Worm (Caenorhabditis elegans) whole organism, young adult: Measurements from ENCODE around the gene ugt-63.

ENCODE experiments used
- B0019.2 ChIP-seq: fragments of 200-800 bp; sonication (Bioruptor generic); conservative IDR thresholded peaks from 2 replicates; pipeline ENCODE4 v1.3.6; 2022; ENCODE audit warnings: missing genetic modification reagents, missing genetic modification characterization, missing compliant biosample characterization
- F22D6.2 ChIP-seq: sonication (generic microtip); optimal IDR thresholded peaks from 2 replicates; lab custom pipeline; 2016; ENCODE audit warnings: mild to moderate bottlenecking, missing genetic modification characterization, missing compliant biosample characterization
- F23B12.7 ChIP-seq: sonication (generic microtip); optimal IDR thresholded peaks from 2 replicates; lab custom pipeline; 2017; ENCODE audit warnings: missing genetic modification characterization, mild to moderate bottlenecking, missing compliant biosample characterization, antibody characterized with exemption, moderate library complexity; ENCODE audit not compliant: insufficient read depth
- F37B4.10 ChIP-seq: fragments of 200-800 bp; sonication (Bioruptor generic); IDR thresholded peaks from 2 replicates; pipeline ENCODE4 v1.3.6; 2022; ENCODE audit warnings: missing genetic modification characterization, missing compliant biosample characterization
- K11D2.4 ChIP-seq: fragments of 200-800 bp; sonication (Bioruptor generic); IDR thresholded peaks from 2 replicates; pipeline ENCODE4 v1.3.6; 2022; ENCODE audit warnings: missing genetic modification reagents, missing genetic modification characterization, missing compliant biosample characterization
- T07F8.4 ChIP-seq: sonication (generic microtip); optimal IDR thresholded peaks from 2 replicates; lab custom pipeline; 2016; ENCODE audit warnings: mild to moderate bottlenecking, missing genetic modification characterization, moderate library complexity, missing compliant biosample characterization
- Y67H2A.10 ChIP-seq: fragments of 200-800 bp; sonication (Bioruptor generic); conservative IDR thresholded peaks from 2 replicates; pipeline ENCODE4 v1.3.6; 2022; ENCODE audit warnings: missing genetic modification reagents, missing genetic modification characterization, missing compliant biosample characterization
- ZK185.1 ChIP-seq: sonication (generic microtip); optimal IDR thresholded peaks from 2 replicates; lab custom pipeline; 2016; ENCODE audit warnings: mild to moderate bottlenecking, missing genetic modification characterization, missing compliant biosample characterization; ENCODE audit not compliant: poor library complexity, severe bottlenecking
- aptf-2 ChIP-seq: fragments of 200-800 bp; sonication (Bioruptor generic); conservative IDR thresholded peaks from 2 replicates; pipeline ENCODE4 v1.3.6; 2022; ENCODE audit warnings: missing genetic modification reagents, missing genetic modification characterization, missing compliant biosample characterization
- attf-5 ChIP-seq: fragments of 200-800 bp; sonication (Bioruptor generic); optimal IDR thresholded peaks from 2 replicates; lab custom pipeline; 2018; ENCODE audit warnings: mild to moderate bottlenecking, missing genetic modification characterization, missing compliant biosample characterization
- attf-6 ChIP-seq: fragments of 200-800 bp; sonication (Bioruptor generic); IDR thresholded peaks from 2 replicates; pipeline ENCODE4 v1.3.6; 2022; ENCODE audit warnings: missing genetic modification reagents, missing genetic modification characterization, missing compliant biosample characterization
- bed-1 ChIP-seq: fragments of 200-800 bp; sonication (Bioruptor generic); IDR thresholded peaks from 2 replicates; pipeline ENCODE4 v1.3.6; 2022; ENCODE audit warnings: missing genetic modification reagents, missing genetic modification characterization, missing compliant biosample characterization
- ccch-3 ChIP-seq: fragments of 200-800 bp; sonication (Bioruptor generic); optimal IDR thresholded peaks from 2 replicates; lab custom pipeline; 2018; ENCODE audit warnings: mild to moderate bottlenecking, missing genetic modification characterization, missing compliant biosample characterization
- cebp-1 ChIP-seq, 2 experiments: fragments of 200-800 bp in 1 of 2; sonication (Bioruptor generic) in 1 of 2; sonication (generic microtip) in 1 of 2; IDR thresholded peaks in 1 of 2; optimal IDR thresholded peaks in 1 of 2; 2 replicates each; pipeline versions ENCODE4 v1.3.6 to Lab custom; 2017 to 2022; ENCODE audit warnings: missing compliant biosample characterization in 2 of 2, missing genetic modification characterization in 2 of 2, mild to moderate bottlenecking in 1 of 2, missing genetic modification reagents in 1 of 2, moderate library complexity in 1 of 2
- cebp-2 ChIP-seq: fragments of 200-800 bp; sonication (Bioruptor generic); IDR thresholded peaks from 2 replicates; pipeline ENCODE4 v1.3.6; 2022; ENCODE audit warnings: missing genetic modification characterization, missing compliant biosample characterization
- lin-26 ChIP-seq: fragments of 200-800 bp; sonication (Bioruptor generic); IDR thresholded peaks from 2 replicates; pipeline ENCODE4 v1.3.6; 2022; ENCODE audit warnings: missing genetic modification reagents, missing genetic modification characterization, missing compliant biosample characterization
- lir-1 ChIP-seq: fragments of 200-800 bp; sonication (Bioruptor generic); conservative IDR thresholded peaks from 2 replicates; pipeline ENCODE4 v1.3.6; 2022; ENCODE audit warnings: missing genetic modification reagents, missing genetic modification characterization, missing compliant biosample characterization
- lsy-27 ChIP-seq: sonication (generic microtip); optimal IDR thresholded peaks from 2 replicates; lab custom pipeline; 2017; ENCODE audit warnings: missing genetic modification characterization, mild to moderate bottlenecking, missing compliant biosample characterization, antibody characterized with exemption, missing genotype, borderline replicate concordance; ENCODE audit not compliant: insufficient read depth
- madf-6 ChIP-seq: fragments of 200-800 bp; sonication (Bioruptor generic); IDR thresholded peaks from 2 replicates; pipeline ENCODE4 v1.3.6; 2022; ENCODE audit warnings: missing genetic modification reagents, missing genetic modification characterization, missing compliant biosample characterization
- mcd-1 ChIP-seq: fragments of 200-800 bp; sonication (Bioruptor generic); IDR thresholded peaks from 2 replicates; pipeline ENCODE4 v1.3.6; 2022; ENCODE audit warnings: missing genetic modification reagents, missing genetic modification characterization, missing compliant biosample characterization
- mxl-1 ChIP-seq: sonication (generic microtip); optimal IDR thresholded peaks from 2 replicates; lab custom pipeline; 2016; ENCODE audit warnings: missing genetic modification characterization, missing compliant biosample characterization
- nhr-80 ChIP-seq: sonication (generic microtip); optimal IDR thresholded peaks from 2 replicates; lab custom pipeline; 2016; ENCODE audit warnings: missing genetic modification characterization, missing compliant biosample characterization
- rcor-1 ChIP-seq: fragments of 200-800 bp; sonication (Bioruptor generic); IDR thresholded peaks from 2 replicates; pipeline ENCODE4 v1.3.6; 2022; ENCODE audit warnings: missing genetic modification reagents, missing genetic modification characterization, missing compliant biosample characterization
- rec-8 ChIP-seq, 2 experiments: sonication (generic microtip); optimal IDR thresholded peaks; 2 replicates each; lab custom pipeline; 2016; ENCODE audit warnings: mild to moderate bottlenecking in 2 of 2, missing genetic modification characterization in 2 of 2, missing genetic modification reagents in 2 of 2, missing genotype in 2 of 2, missing biosample characterization in 1 of 2, missing compliant biosample characterization in 1 of 2, moderate library complexity in 1 of 2
- repo-1 ChIP-seq: sonication (generic microtip); optimal IDR thresholded peaks from 2 replicates; lab custom pipeline; 2017; ENCODE audit warnings: mild to moderate bottlenecking, missing genetic modification characterization, missing compliant biosample characterization
- snpc-4 ChIP-seq, 5 experiments: fragments of 150-350 bp in 1 of 5; sonication (generic microtip) in 4 of 5; optimal IDR thresholded peaks; 2 replicates each; lab custom pipeline; 2014 to 2018; ENCODE audit warnings: missing genetic modification characterization in 5 of 5, missing biosample characterization in 3 of 5, antibody characterized with exemption in 2 of 5, mild to moderate bottlenecking in 2 of 5, missing compliant biosample characterization in 2 of 5, missing genotype in 2 of 5, moderate library complexity in 2 of 5, missing genetic modification reagents in 1 of 5
- sptf-2 ChIP-seq: fragments of 200-800 bp; sonication (Bioruptor generic); optimal IDR thresholded peaks from 2 replicates; lab custom pipeline; 2018; ENCODE audit warnings: mild to moderate bottlenecking, missing genetic modification characterization, missing compliant biosample characterization
- tbp1 ChIP-seq: fragments of 200-800 bp; sonication (Bioruptor generic); optimal IDR thresholded peaks from 2 replicates; lab custom pipeline; 2018; ENCODE audit warnings: mild to moderate bottlenecking, missing genetic modification characterization, missing compliant biosample characterization
- tbx-9 ChIP-seq: sonication (generic microtip); optimal IDR thresholded peaks from 2 replicates; lab custom pipeline; 2016; ENCODE audit warnings: borderline replicate concordance, missing genetic modification characterization, inconsistent platforms, missing compliant biosample characterization
- zim-3 ChIP-seq: sonication (generic microtip); optimal IDR thresholded peaks from 2 replicates; lab custom pipeline; 2017; ENCODE audit warnings: mild to moderate bottlenecking, missing genetic modification characterization, moderate library complexity, missing compliant biosample characterization
- ztf-22 ChIP-seq: fragments of 200-800 bp; sonication (Bioruptor generic); optimal IDR thresholded peaks from 2 replicates; lab custom pipeline; 2018; ENCODE audit warnings: mild to moderate bottlenecking, missing genetic modification characterization, moderate library complexity, missing compliant biosample characterization
- ztf-26 ChIP-seq: sonication (generic microtip); optimal IDR thresholded peaks from 2 replicates; lab custom pipeline; 2017; ENCODE audit warnings: missing genetic modification characterization, missing compliant biosample characterization
- ztf-6 ChIP-seq: fragments of 200-800 bp; sonication (Bioruptor generic); IDR thresholded peaks from 2 replicates; pipeline ENCODE4 v1.3.6; 2022; ENCODE audit warnings: missing genetic modification reagents, missing genetic modification characterization, missing compliant biosample characterization

ugt-63 gene

DNA sequence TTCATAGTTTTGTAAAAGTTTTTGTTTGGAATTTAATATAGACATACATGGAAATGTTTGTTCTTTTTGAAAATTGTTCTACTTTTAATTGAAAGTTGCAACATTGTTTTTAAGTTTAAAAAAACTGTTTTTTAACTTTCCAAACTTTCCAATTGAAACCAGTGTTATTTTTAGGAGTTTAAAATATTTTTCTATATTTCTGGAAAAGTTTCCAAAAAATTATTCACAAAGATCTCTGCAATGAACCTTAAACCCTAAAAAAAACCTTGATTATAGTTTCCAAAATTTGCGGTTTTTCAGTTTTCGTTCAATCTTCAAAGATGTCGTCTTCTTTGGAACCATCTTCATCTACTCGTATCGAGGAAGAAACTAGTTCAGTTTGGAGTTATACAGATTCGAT lies 21.9 kb upstream of the ugt-63 start, which contains the start of gene F14F9.4:
Gene F14F9.4 (plus strand): TSS at position 301 of the 400 bp plus-strand sequence.
- TF ChIP-seq lin-26 (GFP tag; lab: Robert Waterston, UW), result no peak
- TF ChIP-seq ccch-3 (GFP tag; lab: Kevin White, UChicago), result no peak
- no peak for TF ChIP-seq zim-3 (tag; lab: Kevin White, UChicago)
- TF ChIP-seq bed-1 (GFP tag; lab: Robert Waterston, UW), result no peak
- TF ChIP-seq mcd-1 (GFP tag; lab: Robert Waterston, UW), result no peak
- TF ChIP-seq tbp1 (GFP tag; lab: Kevin White, UChicago), result no peak
- TF ChIP-seq ztf-26 (tag; lab: Kevin White, UChicago), result no peak
- TF ChIP-seq repo-1 (tag; lab: Kevin White, UChicago), result no peak
- no peak for TF ChIP-seq ztf-6 (GFP tag; lab: Robert Waterston, UW)

- TF ChIP-seq attf-6 (no peak), attf-5 (GFP tag; lab: Kevin White, UChicago) (peak; percentile 44), Y67H2A.10 (no peak), ztf-22 (no peak), mcd-1 (GFP tag; lab: Robert Waterston, UW) (no peak), T07F8.4 (tag; lab: Kevin White, UChicago) (no peak), tbx-9 (tag; lab: Kevin White, UChicago) (no peak), F22D6.2 (tag; lab: Kevin White, UChicago) (no peak), cebp-1 (GFP tag; IDR thresholded peaks at IDR 0.05; lab: Robert Waterston, UW) (peak; percentile 97), cebp-1 (tag; optimal IDR thresholded peaks at IDR 0.05; lab: Kevin White, UChicago) (peak; percentile 99), nhr-80 (tag; lab: Kevin White, UChicago) (no peak)
Observed at ce11 chrV:5131380-5131779, 20.8 kb upstream of the ugt-63 start.

DNA sequence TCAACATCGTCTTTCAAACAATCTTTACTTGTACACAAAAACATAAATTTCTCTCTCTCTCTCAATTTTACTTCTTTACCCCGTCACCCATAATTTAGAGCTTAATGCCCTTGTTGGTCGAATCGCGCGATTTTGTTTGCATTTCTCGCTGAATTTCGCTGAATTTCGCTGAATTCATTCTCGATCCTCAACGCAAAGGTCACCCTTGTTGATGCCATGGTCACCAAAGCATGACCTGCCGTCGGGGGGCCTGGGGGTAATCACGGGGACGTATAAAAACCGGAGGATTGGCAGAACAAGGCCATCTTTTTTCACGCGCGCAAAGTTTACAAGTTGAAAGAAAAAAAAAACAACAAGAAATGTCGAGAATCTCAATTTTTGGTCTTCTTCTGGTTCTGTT lies 19.4 kb upstream of the ugt-63 start, which contains the start of gene F14F9.8:
Gene F14F9.8 (plus strand): TSS at position 301 of the 400 bp plus-strand sequence.
- TF ChIP-seq mxl-1 (tag; lab: Kevin White, UChicago) (no peak), rcor-1 (GFP tag; lab: Robert Waterston, UW) (no peak), lsy-27 (tag; lab: Kevin White, UChicago) (no peak), tbx-9 (tag; lab: Kevin White, UChicago) (no peak), cebp-1 (GFP tag; IDR thresholded peaks at IDR 0.05; lab: Robert Waterston, UW) (no peak), cebp-1 (tag; optimal IDR thresholded peaks at IDR 0.05; lab: Kevin White, UChicago) (no peak), repo-1 (tag; lab: Kevin White, UChicago) (no peak), zim-3 (tag; lab: Kevin White, UChicago) (no peak), lin-26 (GFP tag; lab: Robert Waterston, UW) (no peak), aptf-2 (GFP tag; lab: Robert Waterston, UW) (no peak), cebp-2 (GFP tag; lab: Robert Waterston, UW) (no peak), F23B12.7 (tag; lab: Kevin White, UChicago) (no peak), B0019.2 (GFP tag; lab: Robert Waterston, UW) (no peak), lir-1 (no peak), ztf-26 (tag; lab: Kevin White, UChicago) (no peak), sptf-2 (no peak), F37B4.10 (no peak), snpc-4 (GFP tag; optimal IDR thresholded peaks at IDR 0.05; lab: Kevin White, UChicago) (no peak), snpc-4 (tag; optimal IDR thresholded peaks at IDR 0.05; lab: Kevin White, UChicago) (no peak)

ce11 chrV:5126793-5127192 lies 16.2 kb upstream of the ugt-63 start, which contains the start of gene F14F9.5:
Gene F14F9.5 (plus strand): TSS chrV:5127093.
- no peak for TF ChIP-seq K11D2.4
- no peak for TF ChIP-seq rec-8 (tag; optimal IDR thresholded peaks at IDR 0.05; lab: Kevin White, UChicago)
- TF ChIP-seq ZK185.1 (tag; lab: Kevin White, UChicago), result no peak
- no peak for TF ChIP-seq aptf-2 (GFP tag; lab: Robert Waterston, UW)
- no peak for TF ChIP-seq madf-6
- TF ChIP-seq, all 124 proteins: peak for 0
